Fruit fly (Drosophila melanogaster): ENCODE measurements around the gene CG34437.
A peak's percentile ranks its signal among the peaks of the same experiment; 100 is the strongest.

Gene CG34437

dm6 chr3R:28328780-28329546 is 45.4 kb downstream of the CG34437 start (continued):
- TF ChIP-seq CG15073 (GFP tag; optimal IDR thresholded peaks at IDR 0.05) (peak; percentile 32), CG12071 (GFP tag; optimal IDR thresholded peaks at IDR 0.05) (peak; percentile 22), trh (GFP tag; optimal IDR thresholded peaks at IDR 0.05) (peak; percentile 39), CG3407 (GFP tag; optimal IDR thresholded peaks at IDR 0.05) (peak; percentile 72), Fer2 (tag; optimal IDR thresholded peaks at IDR 0.05) (peak; percentile 40), gro (GFP tag; optimal IDR thresholded peaks at IDR 0.05) (peak; percentile 74), Dad (GFP tag; optimal IDR thresholded peaks at IDR 0.05) (peak; percentile 34), Spps (tag; optimal IDR thresholded peaks at IDR 0.05) (peak; percentile 36), CG1832 (GFP tag; optimal IDR thresholded peaks at IDR 0.05) (no peak), amos (GFP tag; IDR thresholded peaks at IDR 0.05; ENCODE audit: partially characterized antibody) (no peak), br (optimal IDR thresholded peaks at IDR 0.05) (no peak), en (GFP tag; optimal IDR thresholded peaks at IDR 0.05) (peak; percentile 24), tgo (GFP tag; IDR thresholded peaks at IDR 0.05) (peak; percentile 74), row (GFP tag; IDR thresholded peaks at IDR 0.05) (peak; percentile 89), nmo (GFP tag; optimal IDR thresholded peaks at IDR 0.05) (peak; percentile 36), CG10366 (GFP tag; IDR thresholded peaks at IDR 0.05) (peak; percentile 63; the same call in 1 of the 2 replicates), Chrac-16 (GFP tag; optimal IDR thresholded peaks at IDR 0.05) (peak; percentile 36), CG8359 (GFP tag; optimal IDR thresholded peaks at IDR 0.05; ENCODE audit: borderline replicate concordance) (peak; percentile 72), CG7963 (GFP tag; IDR thresholded peaks at IDR 0.05; ENCODE audit: partially characterized antibody) (no peak), Vsx1 (GFP tag; optimal IDR thresholded peaks at IDR 0.05) (peak; percentile 75), BtbVII (GFP tag; optimal IDR thresholded peaks at IDR 0.05) (peak; percentile 71), CG16813 (GFP tag; IDR thresholded peaks at IDR 0.05; ENCODE audit: partially characterized antibody) (no peak), chm (GFP tag; IDR thresholded peaks at IDR 0.05) (peak; percentile 95), YL-1 (GFP tag; optimal IDR thresholded peaks at IDR 0.05) (peak; percentile 55), kay (GFP tag; optimal IDR thresholded peaks at IDR 0.05) (peak; percentile 82), crp (GFP tag; optimal IDR thresholded peaks at IDR 0.05) (peak in 1 of 2 experiments; percentile 36), CG10462 (GFP tag; optimal IDR thresholded peaks at IDR 0.05) (peak; percentile 66), esg (GFP tag; conservative IDR thresholded peaks at IDR 0.05) (peak; percentile 67), CG11560 (tag; IDR thresholded peaks at IDR 0.05) (peak; percentile 11), HLHmδ (GFP tag; optimal IDR thresholded peaks at IDR 0.05) (peak; percentile 42), scrt (GFP tag; optimal IDR thresholded peaks at IDR 0.05) (peak; percentile 24), Rx (GFP tag; IDR thresholded peaks at IDR 0.05) (peak; percentile 62), CG6813 (GFP tag; optimal IDR thresholded peaks at IDR 0.05) (peak; percentile 88), croc (GFP tag; conservative IDR thresholded peaks at IDR 0.05) (peak; percentile 12; the same call in 1 of the 3 replicates), ash1 (GFP tag; optimal IDR thresholded peaks at IDR 0.05) (no peak), crol (GFP tag; IDR thresholded peaks at IDR 0.05) (0 out of 2 replicates have a peak, but pooled peaks have one; percentile 19), CG42726 (GFP tag; IDR thresholded peaks at IDR 0.05; ENCODE audit: partially characterized antibody) (no peak), CG13775 (GFP tag; optimal IDR thresholded peaks at IDR 0.05) (peak; percentile 68), CG13296 (GFP tag; optimal IDR thresholded peaks at IDR 0.05) (peak; percentile 21), Awh (GFP tag; IDR thresholded peaks at IDR 0.05) (peak; percentile 85), CG17359 (tag; optimal IDR thresholded peaks at IDR 0.05) (peak; percentile 76), hbn (GFP tag; IDR thresholded peaks at IDR 0.05; ENCODE audit: partially characterized antibody) (no peak), exex (tag; optimal IDR thresholded peaks at IDR 0.05) (peak; percentile 67), crc (GFP tag; optimal IDR thresholded peaks at IDR 0.05) (peak; percentile 21), pnt (GFP tag; optimal IDR thresholded peaks at IDR 0.05) (peak; percentile 62), Oli (tag; optimal IDR thresholded peaks at IDR 0.05) (peak; percentile 5), ac (GFP tag; optimal IDR thresholded peaks at IDR 0.05) (peak; percentile 89), Blimp-1 (GFP tag; optimal IDR thresholded peaks at IDR 0.05) (peak; percentile 68)

Measured in whole organism, embryonic.